Fruit fly (Drosophila melanogaster) S2 (cell line): ENCODE data around the gene Pex7.

Experiments
- CG8478 ChIP-seq: fragments of >200 bp; optimal IDR thresholded peaks from 2 replicates; lab custom pipeline; 2018
- CTCF ChIP-seq, 2 experiments: fragments of >200 bp; optimal IDR thresholded peaks; 2 replicates each; lab custom pipeline; 2018

dm6 chr3L:8681896-8682550 is 35.1 kb downstream of the Pex7 start:
- no peak for TF ChIP-seq CTCF (optimal IDR thresholded peaks at IDR 0.05; lab: Kevin White, UChicago)
- no peak for TF ChIP-seq CG8478 (lab: Kevin White, UChicago)
